Worm (Caenorhabditis elegans) whole organism, L4/young adult: ENCODE measurements around the gene clec-59.

Experiments
- W03F9.2 ChIP-seq: fragments of 150-350 bp; optimal IDR thresholded peaks from 2 replicates; lab custom pipeline; 2014; ENCODE audit warnings: missing biosample characterization, missing genetic modification characterization
- him-1 ChIP-seq: sonication (generic microtip); optimal IDR thresholded peaks from 2 replicates; lab custom pipeline; 2016; ENCODE audit warnings: missing genotype, missing genetic modification reagents, missing genetic modification characterization, missing compliant biosample characterization

DNA sequence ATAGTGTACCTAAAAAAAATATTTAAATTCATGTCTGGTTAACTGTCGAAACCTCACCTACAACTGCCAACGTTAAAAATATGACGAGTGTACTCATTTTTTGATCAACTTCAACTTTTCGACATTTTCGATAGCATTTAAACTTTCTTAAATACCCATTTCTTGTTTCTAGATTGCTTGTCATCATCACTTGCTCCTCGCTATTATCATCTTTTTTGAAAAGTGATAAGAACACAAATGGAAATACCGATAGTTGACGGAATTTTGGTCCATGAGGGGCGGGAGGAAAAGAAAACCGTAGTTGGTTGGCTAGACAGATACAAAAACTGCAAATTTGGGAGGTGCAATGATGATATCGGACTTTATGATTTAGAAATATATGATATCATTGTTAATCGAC is 9.1 kb downstream of the clec-59 start, which contains the start of gene clec-143:
- TF ChIP-seq W03F9.2 (tag; lab: Kevin White, UChicago) (no peak), him-1 (tag; lab: Kevin White, UChicago) (no peak)
